Worm (Caenorhabditis elegans): ENCODE measurements around the gene K06A9.3.

- TF ChIP-seq nhr-10 (tag; optimal IDR thresholded peaks at IDR 0.05): no peak
- no peak for TF ChIP-seq ama-1 (optimal IDR thresholded peaks at IDR 0.05)
- TF ChIP-seq Y5F2A.4 (GFP tag; optimal IDR thresholded peaks at IDR 0.05): no peak
- no peak for TF ChIP-seq pha-4 (GFP tag; IDR thresholded peaks at IDR 0.05)
- TF ChIP-seq pha-4 (tag; optimal IDR thresholded peaks at IDR 0.05): no peak
Observed at ce11 chrX:1516574-1516973, 18.6 kb downstream of the K06A9.3 start.
